Worm (Caenorhabditis elegans) whole organism, young adult: Measurements from ENCODE around the gene Y55D5A.3.

Experiments
- D2030.7 ChIP-seq: fragments of 200-800 bp; sonication (Bioruptor generic); IDR thresholded peaks from 2 replicates; pipeline ENCODE4 v1.3.6; 2022; ENCODE audit warnings: missing genetic modification reagents, missing genetic modification characterization, missing compliant biosample characterization
- F33H1.4 ChIP-seq: fragments of 200-800 bp; sonication (Bioruptor generic); IDR thresholded peaks from 2 replicates; pipeline ENCODE4 v1.3.6; 2022; ENCODE audit warnings: missing genetic modification reagents, missing genetic modification characterization, missing compliant biosample characterization
- F52B5.7 ChIP-seq: sonication (generic microtip); optimal IDR thresholded peaks from 2 replicates; lab custom pipeline; 2016; ENCODE audit warnings: mild to moderate bottlenecking, missing genetic modification characterization, missing compliant biosample characterization
- Y67H2A.10 ChIP-seq: fragments of 200-800 bp; sonication (Bioruptor generic); conservative IDR thresholded peaks from 2 replicates; pipeline ENCODE4 v1.3.6; 2022; ENCODE audit warnings: missing genetic modification reagents, missing genetic modification characterization, missing compliant biosample characterization
- atf-7 ChIP-seq: sonication (generic microtip); optimal IDR thresholded peaks from 2 replicates; lab custom pipeline; 2017; ENCODE audit warnings: mild to moderate bottlenecking, missing genetic modification characterization, missing compliant biosample characterization
- attf-5 ChIP-seq: fragments of 200-800 bp; sonication (Bioruptor generic); optimal IDR thresholded peaks from 2 replicates; lab custom pipeline; 2018; ENCODE audit warnings: mild to moderate bottlenecking, missing genetic modification characterization, missing compliant biosample characterization
- cebp-1 ChIP-seq, 2 experiments: fragments of 200-800 bp in 1 of 2; sonication (Bioruptor generic) in 1 of 2; sonication (generic microtip) in 1 of 2; IDR thresholded peaks in 1 of 2; optimal IDR thresholded peaks in 1 of 2; 2 replicates each; pipeline versions ENCODE4 v1.3.6 to Lab custom; 2017 to 2022; ENCODE audit warnings: missing compliant biosample characterization in 2 of 2, missing genetic modification characterization in 2 of 2, mild to moderate bottlenecking in 1 of 2, missing genetic modification reagents in 1 of 2, moderate library complexity in 1 of 2
- cebp-2 ChIP-seq: fragments of 200-800 bp; sonication (Bioruptor generic); IDR thresholded peaks from 2 replicates; pipeline ENCODE4 v1.3.6; 2022; ENCODE audit warnings: missing genetic modification characterization, missing compliant biosample characterization
- ceh-91 ChIP-seq: fragments of 200-800 bp; sonication (Bioruptor generic); IDR thresholded peaks from 2 replicates; pipeline ENCODE4 v1.3.6; 2022; ENCODE audit warnings: missing genetic modification reagents, missing genetic modification characterization, missing compliant biosample characterization
- chd-7 ChIP-seq: sonication (generic microtip); optimal IDR thresholded peaks from 2 replicates; lab custom pipeline; 2016; ENCODE audit warnings: mild to moderate bottlenecking, missing genetic modification characterization, moderate library complexity, missing compliant biosample characterization
- dox-1 ChIP-seq: fragments of 200-800 bp; sonication (Bioruptor generic); IDR thresholded peaks from 2 replicates; pipeline ENCODE4 v1.3.6; 2022; ENCODE audit warnings: missing genetic modification reagents, missing genetic modification characterization, missing compliant biosample characterization
- efl-1 ChIP-seq: fragments of 150-350 bp; optimal IDR thresholded peaks from 2 replicates; lab custom pipeline; 2014; ENCODE audit warnings: missing biosample characterization, missing genetic modification reagents, missing genetic modification characterization
- ekl-4 ChIP-seq: fragments of 200-800 bp; sonication (Bioruptor generic); IDR thresholded peaks from 2 replicates; pipeline ENCODE4 v1.3.6; 2022; ENCODE audit warnings: missing genetic modification reagents, missing genetic modification characterization, missing compliant biosample characterization
- fkh-3 ChIP-seq: sonication (generic microtip); optimal IDR thresholded peaks from 2 replicates; lab custom pipeline; 2016; ENCODE audit warnings: mild to moderate bottlenecking, missing genetic modification characterization, missing compliant biosample characterization
- gei-17 ChIP-seq: fragments of 200-800 bp; sonication (Bioruptor generic); optimal IDR thresholded peaks from 2 replicates; lab custom pipeline; 2018; ENCODE audit warnings: mild to moderate bottlenecking, missing genetic modification characterization, missing compliant biosample characterization
- him-1 ChIP-seq: sonication (generic microtip); optimal IDR thresholded peaks from 2 replicates; lab custom pipeline; 2016; ENCODE audit warnings: missing genotype, missing genetic modification reagents, missing genetic modification characterization, missing compliant biosample characterization
- hlh-12 ChIP-seq: sonication (generic microtip); optimal IDR thresholded peaks from 2 replicates; lab custom pipeline; 2016; ENCODE audit warnings: missing genetic modification characterization, missing compliant biosample characterization
- hmg-1.2 ChIP-seq: fragments of 200-800 bp; sonication (Bioruptor generic); IDR thresholded peaks from 2 replicates; pipeline ENCODE4 v1.3.6; 2022; ENCODE audit warnings: missing genetic modification reagents, missing genetic modification characterization, missing compliant biosample characterization
- hrde-1 ChIP-seq: sonication (generic microtip); optimal IDR thresholded peaks from 2 replicates; lab custom pipeline; 2016; ENCODE audit warnings: missing genetic modification characterization, mild to moderate bottlenecking, missing compliant biosample characterization, moderate library complexity, missing genotype, missing genetic modification reagents, borderline replicate concordance
- hsf-1 ChIP-seq: fragments of 200-800 bp; sonication (Bioruptor generic); IDR thresholded peaks from 2 replicates; pipeline ENCODE4 v1.3.6; 2022; ENCODE audit warnings: missing genetic modification reagents, missing genetic modification characterization, missing compliant biosample characterization
- let-607 ChIP-seq, 2 experiments: fragments of 200-800 bp in 1 of 2; sonication (Bioruptor generic) in 1 of 2; sonication (generic microtip) in 1 of 2; optimal IDR thresholded peaks; 2 replicates each; lab custom pipeline; 2016 to 2018; ENCODE audit warnings: mild to moderate bottlenecking in 2 of 2, missing compliant biosample characterization in 2 of 2, missing genetic modification characterization in 2 of 2, moderate library complexity in 2 of 2, missing genotype in 1 of 2
- lin-40 ChIP-seq: sonication (generic microtip); optimal IDR thresholded peaks from 2 replicates; lab custom pipeline; 2016; ENCODE audit warnings: missing genetic modification characterization, mild to moderate bottlenecking, missing compliant biosample characterization, missing genotype, missing genetic modification reagents
- lin-54 ChIP-seq: fragments of 200-800 bp; sonication (Bioruptor generic); optimal IDR thresholded peaks from 2 replicates; lab custom pipeline; 2018; ENCODE audit warnings: mild to moderate bottlenecking, missing genetic modification characterization, missing compliant biosample characterization
- lir-1 ChIP-seq: fragments of 200-800 bp; sonication (Bioruptor generic); conservative IDR thresholded peaks from 2 replicates; pipeline ENCODE4 v1.3.6; 2022; ENCODE audit warnings: missing genetic modification reagents, missing genetic modification characterization, missing compliant biosample characterization
- lsl-1 ChIP-seq: fragments of 200-800 bp; sonication (Bioruptor generic); optimal IDR thresholded peaks from 2 replicates; lab custom pipeline; 2018; ENCODE audit warnings: mild to moderate bottlenecking, missing genetic modification characterization, moderate library complexity, missing compliant biosample characterization
- madf-6 ChIP-seq: fragments of 200-800 bp; sonication (Bioruptor generic); IDR thresholded peaks from 2 replicates; pipeline ENCODE4 v1.3.6; 2022; ENCODE audit warnings: missing genetic modification reagents, missing genetic modification characterization, missing compliant biosample characterization
- madf-8 ChIP-seq: fragments of 200-800 bp; sonication (Bioruptor generic); conservative IDR thresholded peaks from 2 replicates; pipeline ENCODE4 v1.3.6; 2022; ENCODE audit warnings: missing genetic modification reagents, missing genetic modification characterization, missing compliant biosample characterization
- mcd-1 ChIP-seq: fragments of 200-800 bp; sonication (Bioruptor generic); IDR thresholded peaks from 2 replicates; pipeline ENCODE4 v1.3.6; 2022; ENCODE audit warnings: missing genetic modification reagents, missing genetic modification characterization, missing compliant biosample characterization
- nfya-1 ChIP-seq: sonication (generic microtip); optimal IDR thresholded peaks from 2 replicates; lab custom pipeline; 2017; ENCODE audit warnings: antibody characterized with exemption, missing compliant biosample characterization, missing genetic modification characterization, borderline replicate concordance; ENCODE audit not compliant: insufficient read depth
- nfya-2 ChIP-seq: fragments of 200-800 bp; sonication (Bioruptor generic); IDR thresholded peaks from 2 replicates; pipeline ENCODE4 v1.3.6; 2022; ENCODE audit warnings: missing genetic modification reagents, missing genetic modification characterization, missing compliant biosample characterization
- nhr-80 ChIP-seq: sonication (generic microtip); optimal IDR thresholded peaks from 2 replicates; lab custom pipeline; 2016; ENCODE audit warnings: missing genetic modification characterization, missing compliant biosample characterization
- nhr-90 ChIP-seq: sonication (generic microtip); optimal IDR thresholded peaks from 2 replicates; lab custom pipeline; 2016; ENCODE audit warnings: missing genotype, mild to moderate bottlenecking, missing genetic modification characterization, missing compliant biosample characterization
- rcor-1 ChIP-seq: fragments of 200-800 bp; sonication (Bioruptor generic); IDR thresholded peaks from 2 replicates; pipeline ENCODE4 v1.3.6; 2022; ENCODE audit warnings: missing genetic modification reagents, missing genetic modification characterization, missing compliant biosample characterization
- snpc-1.3 ChIP-seq: sonication (generic microtip); optimal IDR thresholded peaks from 2 replicates; lab custom pipeline; 2017; ENCODE audit warnings: missing genetic modification characterization, mild to moderate bottlenecking, missing compliant biosample characterization, antibody characterized with exemption, moderate library complexity, missing genotype, missing genetic modification reagents; ENCODE audit not compliant: insufficient read depth
- tbp1 ChIP-seq: fragments of 200-800 bp; sonication (Bioruptor generic); optimal IDR thresholded peaks from 2 replicates; lab custom pipeline; 2018; ENCODE audit warnings: mild to moderate bottlenecking, missing genetic modification characterization, missing compliant biosample characterization
- tlf-1 ChIP-seq: fragments of 200-800 bp; sonication (Bioruptor generic); optimal IDR thresholded peaks from 2 replicates; lab custom pipeline; 2018; ENCODE audit warnings: mild to moderate bottlenecking, missing genetic modification characterization, missing compliant biosample characterization
- xnd-1 ChIP-seq: sonication (generic microtip); optimal IDR thresholded peaks from 2 replicates; lab custom pipeline; 2016; ENCODE audit warnings: missing genotype, missing genetic modification reagents, missing genetic modification characterization, missing compliant biosample characterization
- zfh-2 ChIP-seq: fragments of 200-800 bp; sonication (Bioruptor generic); conservative IDR thresholded peaks from 2 replicates; pipeline ENCODE4 v1.3.6; 2022; ENCODE audit warnings: missing genetic modification reagents, missing genetic modification characterization, missing compliant biosample characterization

The Y55D5A.3 gene

ce11 chrIII:2952437-2952836, 23.2 kb downstream of the Y55D5A.3 start (continued):
- no peak for TF ChIP-seq gei-17 (GFP tag; lab: Kevin White, UChicago)

- no peak for TF ChIP-seq F52B5.7 (tag; lab: Kevin White, UChicago)
- no peak for TF ChIP-seq nfya-2 (GFP tag; lab: Robert Waterston, UW)
- TF ChIP-seq let-607 (tag; optimal IDR thresholded peaks at IDR 0.05; lab: Kevin White, UChicago): peak in 1 of 2 experiments; percentile 26
- no peak for TF ChIP-seq fkh-3 (tag; lab: Kevin White, UChicago)
- peak; percentile 61; the same call in 1 of the 2 replicates for TF ChIP-seq dox-1 (GFP tag; lab: Robert Waterston, UW)
- peak; percentile 3 for TF ChIP-seq nhr-90 (tag; lab: Kevin White, UChicago)
- TF ChIP-seq attf-5: peak; percentile 25
- TF ChIP-seq atf-7 (tag; lab: Kevin White, UChicago): peak; percentile 95
- no peak for TF ChIP-seq cebp-1 (GFP tag; IDR thresholded peaks at IDR 0.05; lab: Robert Waterston, UW)
- peak; percentile 84 for TF ChIP-seq cebp-1 (tag; optimal IDR thresholded peaks at IDR 0.05; lab: Kevin White, UChicago)
- TF ChIP-seq tbp1: peak; percentile 20
- TF ChIP-seq nhr-80: peak; percentile 82
- 0 out of 2 replicates have a peak, but pooled peaks have one; percentile 25 for TF ChIP-seq mcd-1
- TF ChIP-seq tlf-1: peak; percentile 11
- TF ChIP-seq lin-40 (tag; lab: Kevin White, UChicago): peak; percentile 30
- TF ChIP-seq, all 124 proteins: peak for 11
These were observed 27.2 kb downstream of the Y55D5A.3 start for ce11 chrIII:2948310-2948961.

ce11 chrIII:2947251-2947650, 28.3 kb downstream of the Y55D5A.3 start:
- TF ChIP-seq hmg-1.2 (GFP tag; lab: Robert Waterston, UW) (peak; percentile 95), cebp-1 (GFP tag; IDR thresholded peaks at IDR 0.05; lab: Robert Waterston, UW) (no peak), cebp-1 (tag; optimal IDR thresholded peaks at IDR 0.05; lab: Kevin White, UChicago) (peak; percentile 37), madf-6 (0 out of 2 replicates have a peak, but pooled peaks have one; percentile 18), mcd-1 (peak; percentile 36), snpc-1.3 (tag; lab: Kevin White, UChicago) (no peak), rcor-1 (0 out of 2 replicates have a peak, but pooled peaks have one; percentile 25), hlh-12 (tag; lab: Kevin White, UChicago) (no peak), zfh-2 (GFP tag; lab: Robert Waterston, UW) (peak; percentile 50; the same call in 1 of the 2 replicates), attf-5 (peak; percentile 38)
- TF ChIP-seq, all 124 proteins: peak for 7

- TF ChIP-seq xnd-1 (tag; lab: Kevin White, UChicago) (peak; percentile 99), nfya-1 (tag; lab: Kevin White, UChicago) (no peak), tbp1 (peak; percentile 46), him-1 (peak; percentile 32), efl-1 (peak; percentile 71), dox-1 (GFP tag; lab: Robert Waterston, UW) (peak; percentile 78), Y67H2A.10 (GFP tag; lab: Robert Waterston, UW) (no peak), rcor-1 (peak; percentile 56; the same call in 1 of the 2 replicates), snpc-1.3 (tag; lab: Kevin White, UChicago) (peak; percentile 44), madf-6 (peak; percentile 96), mcd-1 (peak; percentile 70), madf-8 (GFP tag; lab: Robert Waterston, UW) (peak; percentile 87), hsf-1 (GFP tag; lab: Robert Waterston, UW) (peak; percentile 60; the same call in 1 of the 2 replicates), F33H1.4 (GFP tag; lab: Robert Waterston, UW) (peak; percentile 98), D2030.7 (GFP tag; lab: Robert Waterston, UW) (peak; percentile 80), chd-7 (no peak), hmg-1.2 (GFP tag; lab: Robert Waterston, UW) (peak; percentile 35; the same call in 1 of the 2 replicates), lsl-1 (GFP tag; lab: Kevin White, UChicago) (peak; percentile 100), cebp-2 (GFP tag; lab: Robert Waterston, UW) (no peak), ekl-4 (GFP tag; lab: Robert Waterston, UW) (peak; percentile 63), lin-54 (GFP tag; lab: Kevin White, UChicago) (peak; percentile 45), hrde-1 (peak; percentile 17), lir-1 (GFP tag; lab: Robert Waterston, UW) (no peak), ceh-91 (GFP tag; lab: Robert Waterston, UW) (peak; percentile 78)
These were observed 28.9 kb downstream of the Y55D5A.3 start, which contains the start of gene H05C05.1 for ce11 chrIII:2946626-2947168. Gene H05C05.1, plus strand, starts transcription at chrIII:2947118.
